Fruit fly (Drosophila melanogaster) whole organism: Measurements from ENCODE around the gene CG11583.

Experiments used
- CG8478 ChIP-seq: fragments of >200 bp; optimal IDR thresholded peaks from 2 replicates; lab custom pipeline; 2018; ENCODE audit warnings: inconsistent platforms
- Dll ChIP-seq: fragments of >200 bp; optimal IDR thresholded peaks from 2 replicates; lab custom pipeline; 2017
- EcR ChIP-seq, 2 experiments: fragments of >200 bp; optimal IDR thresholded peaks; 2 replicates each; lab custom pipeline; 2017; ENCODE audit warnings: missing biosample characterization in 2 of 2, missing genetic modification characterization in 2 of 2, missing genetic modification reagents in 2 of 2
- pan ChIP-seq: fragments of >200 bp; optimal IDR thresholded peaks from 2 replicates; lab custom pipeline; 2017
- psq ChIP-seq: fragments of >200 bp; optimal IDR thresholded peaks from 2 replicates; lab custom pipeline; 2017
- usp ChIP-seq: fragments of >200 bp; optimal IDR thresholded peaks from 2 replicates; lab custom pipeline; 2017; ENCODE audit warnings: missing biosample characterization, missing genetic modification characterization, mixed read lengths

dm6 chr3L:4304244-4304959, 21.8 kb upstream of the CG11583 start:
- no peak for TF ChIP-seq psq (lab: Kevin White, UChicago)
- TF ChIP-seq Dll (lab: Kevin White, UChicago): no peak
- no peak for TF ChIP-seq usp (GFP tag; lab: Kevin White, UChicago)
- no peak for TF ChIP-seq CG8478 (lab: Kevin White, UChicago)
- no peak for TF ChIP-seq EcR (GFP tag; optimal IDR thresholded peaks at IDR 0.05; lab: Kevin White, UChicago)
- no peak for TF ChIP-seq pan (lab: Kevin White, UChicago)
